Worm (Caenorhabditis elegans) whole organism, early embryonic: ENCODE results near the gene T08A11.1.

Experiments used
- B0310.2 ChIP-seq: sonication (generic microtip); optimal IDR thresholded peaks from 2 replicates; lab custom pipeline; 2016; ENCODE audit warnings: mild to moderate bottlenecking, missing genetic modification characterization, missing compliant biosample characterization
- F13C5.2 ChIP-seq: sonication (generic microtip); optimal IDR thresholded peaks from 2 replicates; lab custom pipeline; 2017; ENCODE audit warnings: mild to moderate bottlenecking, missing genetic modification characterization, inconsistent platforms, missing compliant biosample characterization
- aly-1 ChIP-seq: sonication (generic microtip); optimal IDR thresholded peaks from 2 replicates; lab custom pipeline; 2016; ENCODE audit warnings: missing genetic modification characterization, missing compliant biosample characterization
- ama-1 ChIP-seq: fragments of 150-350 bp; optimal IDR thresholded peaks from 2 replicates; lab custom pipeline; 2014
- ceh-13 ChIP-seq: fragments of 200-800 bp; sonication (Bioruptor generic); optimal IDR thresholded peaks from 2 replicates; lab custom pipeline; 2018; ENCODE audit warnings: mild to moderate bottlenecking, missing genetic modification characterization, missing compliant biosample characterization
- ceh-36 ChIP-seq: sonication (generic microtip); optimal IDR thresholded peaks from 2 replicates; lab custom pipeline; 2016; ENCODE audit warnings: missing genetic modification characterization, inconsistent platforms, missing compliant biosample characterization
- ets-7 ChIP-seq: sonication (generic microtip); optimal IDR thresholded peaks from 2 replicates; lab custom pipeline; 2016; ENCODE audit warnings: missing genotype, missing genetic modification characterization, missing compliant biosample characterization
- flt-1 ChIP-seq: fragments of 200-800 bp; sonication (Bioruptor generic); IDR thresholded peaks from 2 replicates; pipeline ENCODE4 v1.3.6; 2022; ENCODE audit warnings: missing genetic modification characterization, missing compliant biosample characterization
- hmbx-1 ChIP-seq: sonication (generic microtip); optimal IDR thresholded peaks from 2 replicates; lab custom pipeline; 2016; ENCODE audit warnings: mild to moderate bottlenecking, missing genetic modification characterization, missing compliant biosample characterization
- hmg-4 ChIP-seq: fragments of 200-800 bp; sonication (Bioruptor generic); optimal IDR thresholded peaks from 2 replicates; lab custom pipeline; 2018; ENCODE audit warnings: mild to moderate bottlenecking, missing genetic modification characterization, missing compliant biosample characterization
- hnd-1 ChIP-seq: sonication (generic microtip); optimal IDR thresholded peaks from 2 replicates; lab custom pipeline; 2016; ENCODE audit warnings: missing genetic modification characterization, missing compliant biosample characterization
- pes-1 ChIP-seq: fragments of 200-800 bp; sonication (Bioruptor generic); IDR thresholded peaks from 2 replicates; pipeline ENCODE4 v1.3.6; 2022; ENCODE audit warnings: missing genetic modification reagents, missing genetic modification characterization, missing compliant biosample characterization
- scrt-1 ChIP-seq: fragments of 200-800 bp; sonication (Bioruptor generic); IDR thresholded peaks from 2 replicates; pipeline ENCODE4 v1.3.6; 2022; ENCODE audit warnings: missing genetic modification characterization, missing compliant biosample characterization
- sea-1 ChIP-seq: fragments of 200-800 bp; sonication (Bioruptor generic); conservative IDR thresholded peaks from 2 replicates; pipeline ENCODE4 v1.3.6; 2022; ENCODE audit warnings: missing genetic modification characterization, missing compliant biosample characterization
- tbx-11 ChIP-seq: fragments of 200-800 bp; sonication (Bioruptor generic); IDR thresholded peaks from 2 replicates; pipeline ENCODE4 v1.3.6; 2022; ENCODE audit warnings: missing genetic modification characterization, missing compliant biosample characterization
- tbx-37 ChIP-seq: fragments of 200-800 bp; sonication (Bioruptor generic); conservative IDR thresholded peaks from 2 replicates; pipeline ENCODE4 v1.3.6; 2022; ENCODE audit warnings: missing genetic modification reagents, missing genetic modification characterization, missing compliant biosample characterization
- tra-4 ChIP-seq: sonication (generic microtip); optimal IDR thresholded peaks from 2 replicates; lab custom pipeline; 2017; ENCODE audit warnings: missing genetic modification characterization, missing compliant biosample characterization

Gene T08A11.1

ce11 chrIII:4210661-4211060, 52.3 kb downstream of the T08A11.1 start:
- no peak for TF ChIP-seq tbx-11 (GFP tag; lab: Robert Waterston, UW)

- TF ChIP-seq ama-1 (no peak), F13C5.2 (tag; lab: Kevin White, UChicago) (no peak), aly-1 (tag; lab: Kevin White, UChicago) (no peak), ceh-13 (no peak), hnd-1 (tag; lab: Kevin White, UChicago) (no peak), hmbx-1 (tag; lab: Kevin White, UChicago) (no peak), ceh-36 (tag; lab: Kevin White, UChicago) (no peak), scrt-1 (GFP tag; lab: Robert Waterston, UW) (no peak), hmg-4 (GFP tag; lab: Kevin White, UChicago) (no peak), pes-1 (GFP tag; lab: Robert Waterston, UW) (no peak)
These were observed 53.8 kb downstream of the T08A11.1 start, which contains the start of gene phlp-2 for ce11 chrIII:4209188-4209587. Gene phlp-2, plus strand, starts transcription at chrIII:4209488.

- no peak for TF ChIP-seq B0310.2 (tag; lab: Kevin White, UChicago)
- TF ChIP-seq ceh-36 (tag; lab: Kevin White, UChicago) = no peak
- no peak for TF ChIP-seq ets-7 (tag; lab: Kevin White, UChicago)
- no peak for TF ChIP-seq pes-1 (GFP tag; lab: Robert Waterston, UW)
- TF ChIP-seq ceh-13 = no peak
- no peak for TF ChIP-seq tbx-37
- TF ChIP-seq scrt-1 (GFP tag; lab: Robert Waterston, UW) = no peak
- TF ChIP-seq ama-1 = no peak
- no peak for TF ChIP-seq hnd-1 (tag; lab: Kevin White, UChicago)
- TF ChIP-seq sea-1 = no peak
These were observed 54.7 kb downstream of the T08A11.1 start for ce11 chrIII:4208210-4208609.

DNA sequence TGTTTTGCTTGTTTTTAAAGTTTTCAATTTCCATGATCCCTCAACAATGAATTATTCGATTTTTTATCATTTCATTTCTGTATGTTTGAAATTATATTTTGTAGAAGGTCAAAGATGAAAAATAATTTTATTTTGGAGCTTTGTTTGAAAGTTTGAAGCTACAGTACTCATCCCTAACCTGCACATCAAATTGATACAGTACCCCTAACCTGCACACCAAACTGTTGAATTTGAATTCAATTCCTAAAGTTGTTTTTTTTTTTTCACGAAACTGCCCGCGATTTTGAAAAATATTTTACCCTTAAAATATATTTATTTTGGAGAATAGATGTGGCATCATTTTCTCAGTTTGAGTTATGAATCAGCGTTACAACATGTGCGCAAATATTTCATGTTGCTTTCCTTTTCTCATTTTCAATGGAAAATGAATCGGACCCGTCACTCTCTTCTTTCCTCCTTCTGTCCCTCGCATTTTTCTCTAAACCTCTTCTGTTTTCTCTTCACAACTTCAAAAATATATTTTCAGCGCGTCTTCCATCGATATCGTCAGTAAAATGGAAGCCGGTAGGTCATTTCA, 57.1 kb downstream of the T08A11.1 start, which contains the start of gene R74.8:
R74.8 (plus strand) TSS at position 527 of the 577 bp plus-strand sequence.
- TF ChIP-seq ama-1 (no peak), scrt-1 (GFP tag; lab: Robert Waterston, UW) (no peak), pes-1 (GFP tag; lab: Robert Waterston, UW) (no peak), F13C5.2 (tag; lab: Kevin White, UChicago) (no peak), ets-7 (tag; lab: Kevin White, UChicago) (no peak), hmbx-1 (tag; lab: Kevin White, UChicago) (no peak), hnd-1 (tag; lab: Kevin White, UChicago) (no peak), flt-1 (GFP tag; lab: Robert Waterston, UW) (no peak), tbx-37 (no peak), tbx-11 (GFP tag; lab: Robert Waterston, UW) (no peak), ceh-36 (tag; lab: Kevin White, UChicago) (no peak), ceh-13 (no peak), B0310.2 (tag; lab: Kevin White, UChicago) (no peak), sea-1 (no peak), aly-1 (tag; lab: Kevin White, UChicago) (no peak), hmg-4 (GFP tag; lab: Kevin White, UChicago) (no peak), tra-4 (tag; lab: Kevin White, UChicago) (no peak)

ce11 chrIII:4204964-4205363, 58.0 kb downstream of the T08A11.1 start:
- no peak for TF ChIP-seq hnd-1 (tag; lab: Kevin White, UChicago)
- TF ChIP-seq aly-1 (tag; lab: Kevin White, UChicago) = no peak
- no peak for TF ChIP-seq tbx-37
- no peak for TF ChIP-seq scrt-1 (GFP tag; lab: Robert Waterston, UW)
- TF ChIP-seq ceh-36 (tag; lab: Kevin White, UChicago) = no peak
- no peak for TF ChIP-seq flt-1 (GFP tag; lab: Robert Waterston, UW)
- no peak for TF ChIP-seq sea-1
- TF ChIP-seq pes-1 (GFP tag; lab: Robert Waterston, UW) = no peak
- TF ChIP-seq tbx-11 (GFP tag; lab: Robert Waterston, UW) = no peak
- TF ChIP-seq ceh-13 = no peak
- no peak for TF ChIP-seq F13C5.2 (tag; lab: Kevin White, UChicago)
- no peak for TF ChIP-seq ama-1
- no peak for TF ChIP-seq tra-4 (tag; lab: Kevin White, UChicago)

ce11 chrIII:4204072-4204471, 58.9 kb downstream of the T08A11.1 start, which contains the start of the genes pelo-1 and R74.7:
Gene pelo-1, minus strand, starts transcription at chrIII:4204222.
Gene R74.7, plus strand, starts transcription at chrIII:4204429.
- TF ChIP-seq ceh-13 (no peak), flt-1 (GFP tag; lab: Robert Waterston, UW) (no peak), tra-4 (tag; lab: Kevin White, UChicago) (no peak), ama-1 (no peak), hnd-1 (tag; lab: Kevin White, UChicago) (no peak), aly-1 (tag; lab: Kevin White, UChicago) (no peak), hmg-4 (GFP tag; lab: Kevin White, UChicago) (no peak), B0310.2 (tag; lab: Kevin White, UChicago) (no peak), sea-1 (no peak)
